Worm (Caenorhabditis elegans) whole organism, mixed stage, embryonic: Measurements from ENCODE around the gene C50F4.16.

Experiments used
- elt-3 ChIP-seq: fragments of 150-350 bp; optimal IDR thresholded peaks from 2 replicates; lab custom pipeline; 2014; ENCODE audit warnings: missing biosample characterization, missing genetic modification characterization
- mep-1 ChIP-seq: fragments of 150-350 bp; optimal IDR thresholded peaks from 2 replicates; lab custom pipeline; 2017; ENCODE audit warnings: missing biosample characterization, missing genetic modification reagents, missing genetic modification characterization, inconsistent platforms
- unc-39 ChIP-seq: fragments of 150-350 bp; optimal IDR thresholded peaks from 2 replicates; lab custom pipeline; 2014; ENCODE audit warnings: missing biosample characterization, missing genetic modification characterization

DNA sequence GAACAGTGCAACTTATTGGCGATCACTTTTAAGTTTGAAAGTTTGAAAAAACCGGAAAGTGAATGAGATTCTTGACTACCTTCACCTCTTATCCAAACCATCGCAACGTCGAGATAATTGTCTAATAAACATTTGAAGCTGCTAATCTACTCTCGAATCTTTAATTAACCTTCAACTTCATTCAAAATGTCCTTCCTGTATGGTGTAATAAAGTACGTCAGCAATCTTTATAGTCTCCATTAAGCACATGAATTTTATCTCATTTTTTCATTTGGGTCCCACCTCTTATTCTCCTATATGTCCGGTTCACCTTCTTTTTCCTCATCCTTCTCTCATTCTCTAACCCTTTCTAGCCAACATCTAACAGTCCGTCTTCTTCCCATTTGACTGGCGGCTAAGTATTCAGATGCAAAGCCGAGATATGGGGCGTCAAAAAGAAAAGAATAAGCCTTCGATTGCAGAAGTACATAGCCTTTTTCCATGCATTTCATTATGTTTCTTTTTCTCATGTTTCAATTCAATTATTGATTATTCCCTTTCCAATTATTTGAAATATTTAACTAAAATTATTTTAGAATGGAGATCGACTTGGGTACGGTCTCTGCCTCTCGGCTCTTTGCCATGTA lies 40.5 kb downstream of the C50F4.16 start, which contains the start of gene swt-5:
- no peak for TF ChIP-seq mep-1 (tag; lab: Kevin White, UChicago)
- TF ChIP-seq elt-3 (tag; lab: Kevin White, UChicago), result no peak
- TF ChIP-seq unc-39, result no peak
